Fruit fly (Drosophila melanogaster) whole organism, embryonic: ENCODE data around the gene CG8765.

Experiments
- ATbp ChIP-seq: fragments of 200-800 bp; sonication (Bioruptor generic); optimal IDR thresholded peaks from 2 replicates; lab custom pipeline; 2017; ENCODE audit warnings: missing biosample characterization, mild to moderate bottlenecking, missing genetic modification characterization, missing genetic modification reagents
- B-H2 ChIP-seq: fragments of 200-800 bp; sonication (Bioruptor generic); optimal IDR thresholded peaks from 2 replicates; lab custom pipeline; 2018; ENCODE audit warnings: missing biosample characterization, mild to moderate bottlenecking, missing genetic modification characterization
- CG12071 ChIP-seq: fragments of 200-800 bp; sonication (Bioruptor generic); optimal IDR thresholded peaks from 3 replicates; lab custom pipeline; 2018; ENCODE audit warnings: missing biosample characterization, mild to moderate bottlenecking, missing genetic modification characterization
- CG12155 ChIP-seq: fragments of 200-800 bp; sonication (Bioruptor generic); optimal IDR thresholded peaks from 3 replicates; lab custom pipeline; 2016; ENCODE audit warnings: missing biosample characterization, missing genetic modification characterization
- CG1233 ChIP-seq: fragments of 200-800 bp; sonication (Bioruptor generic); optimal IDR thresholded peaks from 4 replicates; lab custom pipeline; 2018; ENCODE audit warnings: missing biosample characterization, mild to moderate bottlenecking, missing genetic modification characterization
- CG13123 ChIP-seq: fragments of 200-800 bp; sonication (Bioruptor generic); optimal IDR thresholded peaks from 2 replicates; lab custom pipeline; 2016; ENCODE audit warnings: missing biosample characterization, missing genetic modification characterization
- CG13894 ChIP-seq: fragments of 200-800 bp; sonication (Bioruptor generic); optimal IDR thresholded peaks from 3 replicates; lab custom pipeline; 2018; ENCODE audit warnings: missing biosample characterization, mild to moderate bottlenecking, missing genetic modification characterization, moderate library complexity
- CG14667 ChIP-seq: fragments of 200-800 bp; sonication (Bioruptor generic); IDR thresholded peaks from 2 replicates; pipeline ENCODE4 v1.3.6; 2022; ENCODE audit warnings: missing biosample characterization, missing genetic modification characterization
- CG15269 ChIP-seq: fragments of 200-800 bp; sonication (Bioruptor generic); optimal IDR thresholded peaks from 2 replicates; lab custom pipeline; 2018; ENCODE audit warnings: missing biosample characterization, mild to moderate bottlenecking, missing genetic modification characterization, moderate library complexity
- CG16779 ChIP-seq: fragments of 200-800 bp; sonication (Bioruptor generic); IDR thresholded peaks from 2 replicates; pipeline ENCODE4 v1.3.6; 2022; ENCODE audit warnings: missing biosample characterization, missing genetic modification characterization
- CG2129 ChIP-seq: fragments of 200-800 bp; sonication (Bioruptor generic); IDR thresholded peaks from 2 replicates; pipeline ENCODE4 v1.3.6; 2022; ENCODE audit warnings: missing biosample characterization, missing genetic modification characterization; ENCODE audit not compliant: partially characterized antibody
- CG2712 ChIP-seq: fragments of 200-800 bp; optimal IDR thresholded peaks from 3 replicates; lab custom pipeline; 2019; ENCODE audit warnings: missing biosample characterization, mild to moderate bottlenecking, missing genetic modification characterization, moderate library complexity
- CG2875 ChIP-seq: fragments of 200-800 bp; sonication (Bioruptor generic); optimal IDR thresholded peaks from 2 replicates; lab custom pipeline; 2017; ENCODE audit warnings: missing biosample characterization, mild to moderate bottlenecking, missing genetic modification characterization, missing genetic modification reagents
- CG32532 ChIP-seq: fragments of 200-800 bp; sonication (Bioruptor generic); IDR thresholded peaks from 2 replicates; pipeline ENCODE4 v1.3.6; 2022; ENCODE audit warnings: missing biosample characterization, missing genetic modification characterization
- CG32767 ChIP-seq: fragments of 200-800 bp; sonication (Bioruptor generic); IDR thresholded peaks from 2 replicates; pipeline ENCODE4 v1.3.6; 2022; ENCODE audit warnings: missing biosample characterization, missing genetic modification characterization
- CG3281 ChIP-seq: fragments of 200-800 bp; sonication (Bioruptor generic); optimal IDR thresholded peaks from 3 replicates; lab custom pipeline; 2017; ENCODE audit warnings: missing biosample characterization, mild to moderate bottlenecking, missing genetic modification characterization
- CG4360 ChIP-seq: fragments of 200-800 bp; sonication (Bioruptor generic); IDR thresholded peaks from 2 replicates; pipeline ENCODE4 v1.3.6; 2022; ENCODE audit warnings: missing biosample characterization, missing genetic modification characterization
- CG6175 ChIP-seq: fragments of 200-800 bp; sonication (Bioruptor generic); IDR thresholded peaks from 3 replicates; pipeline ENCODE4 v1.3.6; 2022; ENCODE audit warnings: missing biosample characterization, missing genetic modification characterization
- CG6654 ChIP-seq: fragments of 200-800 bp; sonication (Bioruptor generic); optimal IDR thresholded peaks from 2 replicates; lab custom pipeline; 2017; ENCODE audit warnings: missing biosample characterization, mild to moderate bottlenecking, missing genetic modification characterization
- CG6765 ChIP-seq: fragments of 200-800 bp; sonication (Bioruptor generic); optimal IDR thresholded peaks from 3 replicates; lab custom pipeline; 2017; ENCODE audit warnings: missing biosample characterization, mild to moderate bottlenecking, missing genetic modification characterization
- CG7556 ChIP-seq: fragments of 200-800 bp; sonication (Bioruptor generic); optimal IDR thresholded peaks from 2 replicates; lab custom pipeline; 2017; ENCODE audit warnings: missing biosample characterization, mild to moderate bottlenecking, missing genetic modification characterization
- CG8388 ChIP-seq: fragments of 200-800 bp; sonication (Bioruptor generic); optimal IDR thresholded peaks from 2 replicates; lab custom pipeline; 2019; ENCODE audit warnings: missing biosample characterization, mild to moderate bottlenecking, missing genetic modification characterization, moderate library complexity
- CG9932 ChIP-seq: fragments of 200-800 bp; sonication (Bioruptor generic); IDR thresholded peaks from 2 replicates; pipeline ENCODE4 v1.3.6; 2022; ENCODE audit warnings: missing biosample characterization, missing genetic modification characterization
- Dek ChIP-seq: fragments of 200-800 bp; sonication (Bioruptor generic); optimal IDR thresholded peaks from 3 replicates; lab custom pipeline; 2019; ENCODE audit warnings: missing biosample characterization, mild to moderate bottlenecking, missing genetic modification characterization, moderate library complexity
- Fer3 ChIP-seq: fragments of 200-800 bp; sonication (Bioruptor generic); optimal IDR thresholded peaks from 2 replicates; lab custom pipeline; 2018; ENCODE audit warnings: missing biosample characterization, mild to moderate bottlenecking, missing genetic modification characterization, moderate library complexity
- Poxn ChIP-seq: fragments of 200-800 bp; sonication (Bioruptor generic); IDR thresholded peaks from 2 replicates; pipeline ENCODE4 v1.3.6; 2022; ENCODE audit warnings: missing biosample characterization, missing genetic modification characterization
- Ptx1 ChIP-seq: fragments of 200-800 bp; sonication (Bioruptor generic); IDR thresholded peaks from 2 replicates; pipeline ENCODE4 v1.3.6; 2022; ENCODE audit warnings: missing biosample characterization, missing genetic modification characterization
- Spps ChIP-seq: fragments of 200-800 bp; sonication (Bioruptor generic); optimal IDR thresholded peaks from 2 replicates; lab custom pipeline; 2018; ENCODE audit warnings: missing biosample characterization, mild to moderate bottlenecking, missing genetic modification characterization
- Vsx1 ChIP-seq: fragments of 200-800 bp; sonication (Bioruptor generic); optimal IDR thresholded peaks from 2 replicates; lab custom pipeline; 2017; ENCODE audit warnings: missing biosample characterization, mild to moderate bottlenecking, missing genetic modification characterization, missing genetic modification reagents
- cwo ChIP-seq: fragments of 200-800 bp; sonication (Bioruptor generic); optimal IDR thresholded peaks from 3 replicates; lab custom pipeline; 2017; ENCODE audit warnings: missing biosample characterization, missing genetic modification characterization, mild to moderate bottlenecking, moderate library complexity, missing genetic modification reagents
- dmrt99B ChIP-seq: fragments of 200-800 bp; sonication (Bioruptor generic); optimal IDR thresholded peaks from 2 replicates; lab custom pipeline; 2018; ENCODE audit warnings: missing biosample characterization, mild to moderate bottlenecking, missing genetic modification characterization, moderate library complexity
- fd96Cb ChIP-seq: fragments of 200-800 bp; sonication (Bioruptor generic); optimal IDR thresholded peaks from 2 replicates; lab custom pipeline; 2018; ENCODE audit warnings: missing biosample characterization, mild to moderate bottlenecking, missing genetic modification characterization, moderate library complexity
- gcm ChIP-seq: fragments of 200-800 bp; sonication (Bioruptor generic); optimal IDR thresholded peaks from 2 replicates; lab custom pipeline; 2019; ENCODE audit warnings: missing biosample characterization, mild to moderate bottlenecking, missing genetic modification characterization, moderate library complexity
- hth ChIP-seq: fragments of >200 bp; optimal IDR thresholded peaks from 2 replicates; lab custom pipeline; 2017; ENCODE audit warnings: inconsistent platforms
- ind ChIP-seq: fragments of 200-800 bp; sonication (Bioruptor generic); optimal IDR thresholded peaks from 3 replicates; lab custom pipeline; 2016; ENCODE audit warnings: missing biosample characterization, missing genetic modification characterization
- insv ChIP-seq, 2 experiments: fragments of 200-800 bp; sonication (Bioruptor generic); optimal IDR thresholded peaks; 3 replicates each; lab custom pipeline; 2016 to 2018; ENCODE audit warnings: missing biosample characterization in 2 of 2, missing genetic modification characterization in 2 of 2
- lola ChIP-seq, 3 experiments: fragments of >200 bp in 2 of 3; fragments of 200-800 bp in 1 of 3; sonication (Bioruptor generic) in 1 of 3; optimal IDR thresholded peaks; 2 replicates each; lab custom pipeline; 2017 to 2019; ENCODE audit warnings: missing biosample characterization in 3 of 3, missing genetic modification characterization in 3 of 3, mild to moderate bottlenecking in 1 of 3, moderate library complexity in 1 of 3
- odd ChIP-seq: fragments of 200-800 bp; sonication (Bioruptor generic); optimal IDR thresholded peaks from 2 replicates; lab custom pipeline; 2017; ENCODE audit warnings: missing biosample characterization, mild to moderate bottlenecking, missing genetic modification characterization
- otp ChIP-seq: fragments of 200-800 bp; sonication (Bioruptor generic); IDR thresholded peaks from 3 replicates; pipeline ENCODE4, ENCODE4 v1.3.6; 2022; ENCODE audit warnings: missing biosample characterization, missing genetic modification characterization
- pan ChIP-seq, 4 experiments: fragments of >200 bp in 3 of 4; fragments of 200-800 bp in 1 of 4; sonication (Bioruptor generic) in 1 of 4; optimal IDR thresholded peaks in 3 of 4; IDR thresholded peaks in 1 of 4; 2 replicates each; pipeline versions ENCODE4 v1.3.6 to Lab custom; 2017 to 2022; ENCODE audit warnings: missing biosample characterization in 2 of 4, missing genetic modification characterization in 2 of 4, mixed read lengths in 1 of 4
- pb ChIP-seq: fragments of 200-800 bp; sonication (Bioruptor generic); optimal IDR thresholded peaks from 3 replicates; lab custom pipeline; 2016; ENCODE audit warnings: missing biosample characterization, missing genetic modification characterization
- peb ChIP-seq: fragments of 200-800 bp; sonication (Bioruptor generic); IDR thresholded peaks from 2 replicates; pipeline ENCODE4 v1.3.6; 2022; ENCODE audit warnings: missing biosample characterization, missing genetic modification characterization
- pho ChIP-seq: fragments of 200-800 bp; sonication (Bioruptor generic); optimal IDR thresholded peaks from 2 replicates; lab custom pipeline; 2016; ENCODE audit warnings: missing biosample characterization, missing genetic modification characterization
- phol ChIP-seq: fragments of 200-800 bp; sonication (Bioruptor generic); optimal IDR thresholded peaks from 3 replicates; lab custom pipeline; 2018; ENCODE audit warnings: missing biosample characterization, mild to moderate bottlenecking, missing genetic modification characterization, moderate library complexity
- sim ChIP-seq: fragments of 200-800 bp; sonication (Bioruptor generic); IDR thresholded peaks from 2 replicates; pipeline ENCODE4 v1.3.6; 2022; ENCODE audit warnings: missing biosample characterization, missing genetic modification characterization
- tap ChIP-seq: fragments of 200-800 bp; optimal IDR thresholded peaks from 3 replicates; lab custom pipeline; 2019; ENCODE audit warnings: missing biosample characterization, mild to moderate bottlenecking, missing genetic modification characterization, moderate library complexity
- tup ChIP-seq: fragments of 200-800 bp; sonication (Bioruptor generic); optimal IDR thresholded peaks from 2 replicates; lab custom pipeline; 2016; ENCODE audit warnings: missing biosample characterization, mild to moderate bottlenecking, missing genetic modification characterization, moderate library complexity
- wek ChIP-seq: fragments of 200-800 bp; sonication (Bioruptor generic); optimal IDR thresholded peaks from 3 replicates; lab custom pipeline; 2018; ENCODE audit warnings: missing biosample characterization, mild to moderate bottlenecking, missing genetic modification characterization, moderate library complexity

The CG8765 gene

dm6 chr3L:19634788-19635448 lies 52.2 kb downstream of the CG8765 start (continued):
- TF ChIP-seq CG2129 (GFP tag; lab: Robert Waterston, UW), result no peak
- peak; percentile 17 for TF ChIP-seq odd (GFP tag; lab: Kevin White, UChicago)
- TF ChIP-seq CG7556, result peak; percentile 84
- peak; percentile 33 for TF ChIP-seq ATbp
- peak; percentile 67 for TF ChIP-seq sim (GFP tag; lab: Robert Waterston, UW)
- peak; percentile 70 for TF ChIP-seq ind (GFP tag; lab: Kevin White, UChicago)
- TF ChIP-seq CG14667 (GFP tag; lab: Robert Waterston, UW), result peak; percentile 71
- TF ChIP-seq CG6765 (GFP tag; lab: Kevin White, UChicago), result peak; percentile 57
- TF ChIP-seq fd96Cb, result peak; percentile 81
- TF ChIP-seq CG13894 (tag; lab: Kevin White, UChicago), result peak; percentile 65
- no peak for TF ChIP-seq CG12071 (GFP tag; lab: Kevin White, UChicago)
- peak; percentile 75 for TF ChIP-seq Spps
- 0 out of 3 replicates have a peak, but pooled peaks have one; percentile 12 for TF ChIP-seq CG6175 (GFP tag; lab: Robert Waterston, UW)
- peak; percentile 73 for TF ChIP-seq CG1233 (GFP tag; lab: Kevin White, UChicago)
- no peak for TF ChIP-seq insv (GFP tag; optimal IDR thresholded peaks at IDR 0.05; lab: Kevin White, UChicago)
- peak; percentile 77 for TF ChIP-seq cwo
- peak in 2 of 3 experiments; percentile 17 to 73 for TF ChIP-seq lola (GFP tag; optimal IDR thresholded peaks at IDR 0.05; lab: Kevin White, UChicago)
- no peak for TF ChIP-seq otp (GFP tag; lab: Robert Waterston, UW)
- peak; percentile 77 for TF ChIP-seq CG3281 (GFP tag; lab: Kevin White, UChicago)
- TF ChIP-seq CG2712 (tag; lab: Kevin White, UChicago), result peak; percentile 90
- TF ChIP-seq Dek (tag; lab: Kevin White, UChicago), result peak; percentile 84
- TF ChIP-seq B-H2 (GFP tag; lab: Kevin White, UChicago), result no peak
- no peak for TF ChIP-seq CG6654
- peak; percentile 18 for TF ChIP-seq CG13123
- TF ChIP-seq Ptx1, result peak; percentile 89
- TF ChIP-seq pan (optimal IDR thresholded peaks at IDR 0.05; lab: Kevin White, UChicago), result no peak
- TF ChIP-seq pan (GFP tag; optimal IDR thresholded peaks at IDR 0.05 in 1 of 2, IDR thresholded peaks at IDR 0.05 in 1 of 2), result peak in 1 of 2 experiments; percentile 73
- peak; percentile 61 for TF ChIP-seq gcm
- peak; percentile 84 for TF ChIP-seq CG15269 (tag; lab: Kevin White, UChicago)
- TF ChIP-seq CG8388 (GFP tag; lab: Kevin White, UChicago), result peak; percentile 78
- no peak for TF ChIP-seq pb (GFP tag; lab: Kevin White, UChicago)
- peak; percentile 48 for TF ChIP-seq CG4360 (GFP tag; lab: Robert Waterston, UW)
- TF ChIP-seq hth (lab: Kevin White, UChicago), result no peak
- peak; percentile 50 for TF ChIP-seq CG12155 (GFP tag; lab: Kevin White, UChicago)
- TF ChIP-seq Fer3 (tag; lab: Kevin White, UChicago), result peak; percentile 85
- peak; percentile 26; the same call in 1 of the 2 replicates for TF ChIP-seq CG32767 (GFP tag; lab: Robert Waterston, UW)
- peak; percentile 32 for TF ChIP-seq CG2875 (GFP tag; lab: Kevin White, UChicago)
- TF ChIP-seq pho (GFP tag; lab: Kevin White, UChicago), result no peak
- TF ChIP-seq wek, result no peak
- peak; percentile 35; the same call in 1 of the 2 replicates for TF ChIP-seq peb
- no peak for TF ChIP-seq tup
- TF ChIP-seq CG16779 (GFP tag; lab: Robert Waterston, UW), result no peak
- peak; percentile 48 for TF ChIP-seq tap (tag; lab: Kevin White, UChicago)
- peak; percentile 87 for TF ChIP-seq dmrt99B
- peak; percentile 89 for TF ChIP-seq CG32532
- no peak for TF ChIP-seq Poxn (GFP tag; lab: Robert Waterston, UW)
- TF ChIP-seq phol (tag; lab: Kevin White, UChicago), result peak; percentile 89
- no peak for TF ChIP-seq Vsx1 (GFP tag; lab: Kevin White, UChicago)
- peak; percentile 79 for TF ChIP-seq CG9932 (GFP tag; lab: Robert Waterston, UW)
